Fruit fly (Drosophila melanogaster): ENCODE measurements around the gene CG33630.
A peak's percentile ranks its signal among the peaks of the same experiment; 100 is the strongest.

CG33630 gene

dm6 chr3R:10042664-10043372, 19.6 kb upstream of the CG33630 start, which contains the start of the genes Mical and CG3909 (continued):
- TF ChIP-seq CG4707 (GFP tag; optimal IDR thresholded peaks at IDR 0.05) (peak; percentile 59), CG2199 (GFP tag; IDR thresholded peaks at IDR 0.05) (peak; percentile 57; the same call in 1 of the 3 replicates), CG12659 (GFP tag; optimal IDR thresholded peaks at IDR 0.05) (peak; percentile 93), Meics (GFP tag; optimal IDR thresholded peaks at IDR 0.05) (peak; percentile 84), sd (tag; optimal IDR thresholded peaks at IDR 0.05) (peak; percentile 78), CG10959 (GFP tag; IDR thresholded peaks at IDR 0.05) (peak; percentile 72), CG9932 (GFP tag; IDR thresholded peaks at IDR 0.05) (peak; percentile 96), Eip74EF (GFP tag; optimal IDR thresholded peaks at IDR 0.05) (peak in 1 of 2 experiments; percentile 66), lmd (GFP tag; IDR thresholded peaks at IDR 0.05) (peak; percentile 86), CG8290 (GFP tag; optimal IDR thresholded peaks at IDR 0.05) (peak; percentile 81), CG8290 (tag; optimal IDR thresholded peaks at IDR 0.05) (peak in 1 of 2 experiments; percentile 68), bowl (GFP tag; IDR thresholded peaks at IDR 0.05) (peak; percentile 56; the same call in 1 of the 2 replicates), CG43689 (GFP tag; IDR thresholded peaks at IDR 0.05) (peak; percentile 84), dmrt99B (tag; optimal IDR thresholded peaks at IDR 0.05) (peak; percentile 88), bsh (GFP tag; optimal IDR thresholded peaks at IDR 0.05) (peak in 1 of 2 experiments; percentile 83), ash1 (GFP tag; optimal IDR thresholded peaks at IDR 0.05) (peak; percentile 26), CG5245 (GFP tag; optimal IDR thresholded peaks at IDR 0.05) (peak; percentile 44), Dip3 (GFP tag; optimal IDR thresholded peaks at IDR 0.05) (no peak), CG3995 (GFP tag; optimal IDR thresholded peaks at IDR 0.05) (no peak), wor (GFP tag; IDR thresholded peaks at IDR 0.05) (peak; percentile 60; the same call in 1 of the 2 replicates), Dip2 (GFP tag; IDR thresholded peaks at IDR 0.05) (no peak), Neu2 (GFP tag; optimal IDR thresholded peaks at IDR 0.05; ENCODE audit: borderline replicate concordance) (no peak), Hsf (GFP tag; optimal IDR thresholded peaks at IDR 0.05) (peak; percentile 63), CG10274 (GFP tag; optimal IDR thresholded peaks at IDR 0.05) (no peak), ftz-f1 (GFP tag; optimal IDR thresholded peaks at IDR 0.05) (no peak), hbn (GFP tag; IDR thresholded peaks at IDR 0.05; ENCODE audit: partially characterized antibody) (peak; percentile 21; the same call in 1 of the 2 replicates), CG6765 (GFP tag; optimal IDR thresholded peaks at IDR 0.05) (peak; percentile 73), CG10147 (GFP tag; optimal IDR thresholded peaks at IDR 0.05) (peak; percentile 65), CG18011 (GFP tag; optimal IDR thresholded peaks at IDR 0.05) (no peak), Dfd (GFP tag; optimal IDR thresholded peaks at IDR 0.05) (no peak), CG4328 (GFP tag; optimal IDR thresholded peaks at IDR 0.05) (peak; percentile 69), CG13424 (tag; optimal IDR thresholded peaks at IDR 0.05) (peak; percentile 90), fd3F (GFP tag; optimal IDR thresholded peaks at IDR 0.05) (peak; percentile 82), emc (GFP tag; optimal IDR thresholded peaks at IDR 0.05) (no peak), C15 (GFP tag; IDR thresholded peaks at IDR 0.05) (peak; percentile 72; the same call in 2 of the 3 replicates), gcm (GFP tag; optimal IDR thresholded peaks at IDR 0.05) (peak; percentile 75), sima (GFP tag; optimal IDR thresholded peaks at IDR 0.05) (no peak), Atf3 (GFP tag; optimal IDR thresholded peaks at IDR 0.05) (no peak), Vsx1 (GFP tag; optimal IDR thresholded peaks at IDR 0.05) (peak; percentile 96), Six4 (GFP tag; optimal IDR thresholded peaks at IDR 0.05) (peak; percentile 84), oc (tag; optimal IDR thresholded peaks at IDR 0.05) (peak; percentile 71), CG7839 (tag; optimal IDR thresholded peaks at IDR 0.05) (peak; percentile 90), CG9727 (GFP tag; optimal IDR thresholded peaks at IDR 0.05) (peak; percentile 77), CG14441 (GFP tag; IDR thresholded peaks at IDR 0.05) (peak; percentile 86), vnd (GFP tag; IDR thresholded peaks at IDR 0.05; ENCODE audit: partially characterized antibody) (peak; percentile 38; the same call in 1 of the 3 replicates), Mes4 (GFP tag; optimal IDR thresholded peaks at IDR 0.05) (no peak), CG4820 (GFP tag; optimal IDR thresholded peaks at IDR 0.05) (peak; percentile 64), Spps (tag; optimal IDR thresholded peaks at IDR 0.05) (peak; percentile 37), sim (GFP tag; IDR thresholded peaks at IDR 0.05) (no peak)

All from whole organism, embryonic.